Worm (Caenorhabditis elegans) whole organism, midembryonic: ENCODE results near the gene col-148.

Experiments used
- T22C8.4 ChIP-seq: fragments of 200-800 bp; sonication (Bioruptor generic); IDR thresholded peaks from 2 replicates; pipeline ENCODE4 v1.3.6; 2022; ENCODE audit warnings: missing genetic modification characterization, missing compliant biosample characterization
- cog-1 ChIP-seq: sonication (generic microtip); optimal IDR thresholded peaks from 2 replicates; lab custom pipeline; 2016; ENCODE audit warnings: missing genetic modification characterization, missing compliant biosample characterization
- flt-1 ChIP-seq: fragments of 200-800 bp; sonication (Bioruptor generic); IDR thresholded peaks from 2 replicates; pipeline ENCODE4 v1.3.6; 2022; ENCODE audit warnings: missing genetic modification characterization, missing compliant biosample characterization
- klf-2 ChIP-seq: fragments of 200-800 bp; sonication (Bioruptor generic); conservative IDR thresholded peaks from 2 replicates; pipeline ENCODE4 v1.3.6; 2022; ENCODE audit warnings: missing genetic modification reagents, missing genetic modification characterization, missing compliant biosample characterization
- med-1 ChIP-seq: sonication (generic microtip); optimal IDR thresholded peaks from 2 replicates; lab custom pipeline; 2017; ENCODE audit warnings: missing genetic modification characterization, mild to moderate bottlenecking, missing compliant biosample characterization, antibody characterized with exemption, missing genetic modification reagents; ENCODE audit not compliant: insufficient read depth
- ref-1 ChIP-seq: fragments of 200-800 bp; sonication (Bioruptor generic); conservative IDR thresholded peaks from 2 replicates; pipeline ENCODE4 v1.3.6; 2022; ENCODE audit warnings: missing genetic modification reagents, missing genetic modification characterization, missing compliant biosample characterization
- tab-1 ChIP-seq: fragments of 200-800 bp; sonication (Bioruptor generic); IDR thresholded peaks from 2 replicates; pipeline ENCODE4 v1.3.6; 2022; ENCODE audit warnings: missing genetic modification characterization, missing compliant biosample characterization
- ztf-23 ChIP-seq: fragments of 200-800 bp; sonication (Bioruptor generic); IDR thresholded peaks from 2 replicates; pipeline ENCODE4 v1.3.6; 2022; ENCODE audit warnings: missing genetic modification reagents, missing genetic modification characterization, missing compliant biosample characterization
- ztf-29 ChIP-seq: fragments of 200-800 bp; sonication (Bioruptor generic); IDR thresholded peaks from 2 replicates; pipeline ENCODE4 v1.3.6; 2022; ENCODE audit warnings: missing genetic modification reagents, missing genetic modification characterization, missing compliant biosample characterization

col-148 gene

DNA sequence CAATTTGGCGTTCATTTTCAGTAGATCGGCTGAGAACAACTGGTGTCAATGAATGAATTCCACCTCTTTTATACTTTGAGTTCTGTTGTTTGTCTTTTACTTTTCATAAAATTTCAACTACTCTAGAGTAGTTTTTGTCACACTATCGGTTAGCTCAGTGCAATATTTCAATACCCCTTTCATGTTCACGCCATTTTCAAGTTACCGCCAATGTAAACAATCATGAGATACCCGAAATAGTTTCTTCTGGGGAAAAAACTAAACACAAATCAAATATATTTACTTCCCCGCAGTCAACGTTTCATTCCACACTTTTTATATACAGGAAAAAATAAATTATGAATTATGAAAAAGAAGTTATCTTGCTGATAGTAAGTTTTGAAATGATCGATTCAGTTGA is 13.2 kb upstream of the col-148 start, which contains the start of gene fipr-4:
Gene fipr-4, minus strand, starts transcription at position 101 of the 400 bp plus-strand sequence.
- TF ChIP-seq cog-1 (no peak), ztf-29 (GFP tag; lab: Robert Waterston, UW) (no peak), ztf-23 (GFP tag; lab: Robert Waterston, UW) (no peak), ref-1 (GFP tag; lab: Robert Waterston, UW) (no peak), T22C8.4 (no peak), flt-1 (no peak), klf-2 (no peak), med-1 (no peak), tab-1 (GFP tag; lab: Robert Waterston, UW) (no peak)

DNA sequence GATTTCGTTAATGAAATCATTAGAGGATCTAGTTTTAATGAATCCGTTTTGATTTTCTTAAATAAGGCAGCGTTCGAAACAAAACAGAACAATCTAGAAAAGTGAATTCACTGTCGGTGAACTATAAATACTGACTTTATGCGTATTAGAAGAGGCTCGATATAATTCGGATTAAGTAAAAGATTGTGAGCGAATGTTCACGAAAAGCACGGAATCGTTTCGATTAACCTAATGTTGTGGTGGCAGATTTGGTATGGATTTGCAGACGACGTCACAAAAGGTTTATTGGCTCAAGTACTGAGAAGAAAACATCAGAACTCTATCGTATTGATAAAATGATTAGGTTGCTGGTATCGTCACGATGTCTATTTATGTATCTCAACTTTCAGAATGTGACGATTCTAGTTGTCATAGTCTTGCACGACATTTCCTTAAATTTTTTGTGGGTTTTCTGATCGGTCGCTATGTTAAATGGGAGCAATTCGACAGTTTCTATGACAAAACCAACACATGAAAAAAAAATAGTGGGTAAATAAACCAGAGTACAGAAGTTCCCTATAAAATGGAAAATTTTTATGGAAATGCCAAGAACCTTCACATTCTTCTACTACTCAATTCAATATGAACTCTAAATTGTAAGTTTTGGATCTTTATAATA is 12.2 kb upstream of the col-148 start, which contains the start of the genes pyt-1 and fipr-7:
Gene pyt-1, minus strand, starts transcription at position 101 of the 658 bp plus-strand sequence.
Gene fipr-7, plus strand, starts transcription at position 608 of the 658 bp plus-strand sequence.
- TF ChIP-seq tab-1 (GFP tag; lab: Robert Waterston, UW), result no peak
- TF ChIP-seq ztf-23 (GFP tag; lab: Robert Waterston, UW), result no peak
- no peak for TF ChIP-seq T22C8.4

DNA sequence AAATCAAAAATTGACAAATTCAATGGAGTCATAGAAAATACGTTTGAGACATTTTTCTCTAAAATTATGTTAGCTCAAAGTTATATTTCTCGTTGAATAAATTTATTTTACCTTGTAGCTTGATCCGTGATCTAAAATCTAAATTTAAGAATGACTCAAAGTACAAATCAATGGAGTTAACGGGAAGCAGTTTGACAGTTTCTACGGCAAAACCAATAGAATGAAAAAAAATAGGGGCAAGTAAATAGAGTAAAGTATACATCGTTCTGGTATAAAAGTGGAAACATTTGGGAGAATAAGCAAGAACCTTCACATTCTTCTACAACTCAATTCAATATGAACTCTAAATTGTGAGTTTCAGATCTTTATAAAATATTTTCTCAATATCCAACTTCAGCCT is 10.6 kb upstream of the col-148 start, which contains the start of gene fipr-6:
Gene fipr-6, plus strand, starts transcription at position 301 of the 400 bp plus-strand sequence.
- TF ChIP-seq med-1 (no peak), tab-1 (GFP tag; lab: Robert Waterston, UW) (no peak), klf-2 (no peak), ztf-29 (GFP tag; lab: Robert Waterston, UW) (no peak), cog-1 (no peak), flt-1 (no peak), T22C8.4 (no peak), ref-1 (GFP tag; lab: Robert Waterston, UW) (no peak), ztf-23 (GFP tag; lab: Robert Waterston, UW) (no peak)

DNA sequence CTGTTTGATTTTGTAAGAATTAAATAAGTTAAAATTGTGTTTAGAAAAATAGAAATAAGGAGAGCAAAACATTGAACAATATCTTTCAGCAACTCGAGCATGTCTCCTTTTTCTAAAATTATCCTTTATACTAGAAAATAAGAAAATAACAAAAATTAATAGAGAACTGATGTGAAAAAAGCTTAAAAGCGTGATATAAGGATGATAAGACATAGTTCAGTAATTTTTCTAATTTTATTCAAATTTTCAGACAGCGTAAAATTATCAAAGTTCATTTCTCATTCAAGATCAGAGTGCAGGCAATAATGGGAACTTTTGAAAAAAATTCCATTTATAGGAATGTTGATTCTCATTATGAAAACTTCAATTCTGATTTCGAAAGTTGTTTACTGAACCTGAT is 8.2 kb upstream of the col-148 start, which contains the start of gene str-182:
Gene str-182, minus strand, starts transcription at position 101 of the 400 bp plus-strand sequence.
- TF ChIP-seq ztf-23 (GFP tag; lab: Robert Waterston, UW), result no peak
- no peak for TF ChIP-seq tab-1 (GFP tag; lab: Robert Waterston, UW)
- TF ChIP-seq flt-1, result no peak
- no peak for TF ChIP-seq T22C8.4
- TF ChIP-seq klf-2, result no peak
- TF ChIP-seq med-1, result no peak
- no peak for TF ChIP-seq cog-1
- no peak for TF ChIP-seq ref-1 (GFP tag; lab: Robert Waterston, UW)
- TF ChIP-seq ztf-29 (GFP tag; lab: Robert Waterston, UW), result no peak

DNA sequence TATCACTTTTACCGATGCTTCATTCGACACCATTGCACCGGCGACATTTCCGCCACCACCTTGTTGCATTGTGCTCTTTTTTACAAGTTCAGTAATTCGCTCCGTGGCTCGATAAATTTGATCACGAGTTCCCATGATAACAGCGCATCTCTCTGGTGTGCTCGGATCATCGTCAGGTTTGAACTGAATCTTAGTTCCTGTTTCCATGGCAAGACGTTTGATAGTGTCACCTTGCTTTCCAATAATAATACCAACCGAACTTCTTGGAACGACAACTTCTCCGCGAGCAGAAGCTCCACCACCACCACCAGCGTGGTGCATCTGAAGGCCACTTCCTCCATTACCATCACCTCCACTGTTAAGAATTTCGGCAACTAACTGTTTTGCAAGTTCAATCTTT is 4.4 kb upstream of the col-148 start:
- TF ChIP-seq ref-1 (GFP tag; lab: Robert Waterston, UW), result no peak
- no peak for TF ChIP-seq klf-2
- TF ChIP-seq T22C8.4, result no peak
- TF ChIP-seq flt-1, result no peak
- TF ChIP-seq ztf-23 (GFP tag; lab: Robert Waterston, UW), result no peak
- no peak for TF ChIP-seq med-1
- TF ChIP-seq cog-1, result no peak
- TF ChIP-seq tab-1 (GFP tag; lab: Robert Waterston, UW), result no peak
- no peak for TF ChIP-seq ztf-29 (GFP tag; lab: Robert Waterston, UW)

DNA sequence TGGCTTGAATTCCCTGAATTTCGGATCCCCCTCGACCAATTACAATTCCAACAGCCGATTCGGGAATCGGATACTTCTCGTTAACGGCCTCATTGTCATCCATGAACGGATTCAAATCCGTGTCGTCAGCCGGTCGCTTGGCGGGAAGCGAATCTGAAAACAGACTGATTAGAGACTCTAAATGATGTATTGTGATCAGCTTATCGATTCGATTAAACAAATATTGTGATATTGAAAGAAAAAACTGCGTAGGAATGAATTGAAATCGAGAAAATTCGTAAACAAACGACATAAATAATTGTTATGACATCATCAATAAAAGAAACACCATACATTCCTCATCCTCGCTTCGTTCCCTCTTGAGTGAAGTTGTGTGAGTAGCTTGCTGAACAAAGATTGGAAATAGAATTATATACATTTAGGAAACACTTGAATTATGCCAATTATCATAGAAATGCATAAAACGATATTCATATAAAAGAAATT is 3.6 kb upstream of the col-148 start:
- TF ChIP-seq ztf-23 (GFP tag; lab: Robert Waterston, UW), result no peak
- no peak for TF ChIP-seq T22C8.4
- no peak for TF ChIP-seq flt-1
- TF ChIP-seq ref-1 (GFP tag; lab: Robert Waterston, UW), result no peak
- TF ChIP-seq tab-1 (GFP tag; lab: Robert Waterston, UW), result no peak
- no peak for TF ChIP-seq klf-2
- no peak for TF ChIP-seq ztf-29 (GFP tag; lab: Robert Waterston, UW)
- no peak for TF ChIP-seq cog-1
- no peak for TF ChIP-seq med-1

DNA sequence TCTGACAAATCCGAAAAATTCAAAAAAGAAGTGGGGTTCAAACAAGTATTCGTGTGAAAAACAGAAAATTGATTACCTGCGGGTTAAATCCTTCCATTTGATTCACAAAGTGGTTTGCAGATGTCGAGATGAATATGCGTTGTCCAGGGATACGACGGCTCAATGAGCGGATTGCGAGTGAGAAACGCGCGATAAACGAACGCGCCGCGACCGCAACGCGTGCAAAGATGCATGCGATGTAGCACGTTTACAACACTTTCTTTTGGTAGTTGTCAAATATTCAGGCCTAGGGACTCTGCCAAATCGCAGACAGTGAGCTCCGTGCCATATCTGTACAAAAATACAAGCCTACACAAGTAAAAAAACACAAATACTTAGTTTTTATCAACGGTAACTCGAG is 2.9 kb upstream of the col-148 start, which contains the start of gene fubl-1:
Gene fubl-1, minus strand, starts transcription at position 202 of the 400 bp plus-strand sequence.
- TF ChIP-seq flt-1, result no peak
- TF ChIP-seq ztf-29 (GFP tag; lab: Robert Waterston, UW), result no peak
- TF ChIP-seq cog-1, result no peak
- no peak for TF ChIP-seq ref-1 (GFP tag; lab: Robert Waterston, UW)
- 0 out of 2 replicates have a peak, but pooled peaks have one; percentile 46 for TF ChIP-seq tab-1 (GFP tag; lab: Robert Waterston, UW)
- no peak for TF ChIP-seq klf-2
- no peak for TF ChIP-seq med-1

DNA sequence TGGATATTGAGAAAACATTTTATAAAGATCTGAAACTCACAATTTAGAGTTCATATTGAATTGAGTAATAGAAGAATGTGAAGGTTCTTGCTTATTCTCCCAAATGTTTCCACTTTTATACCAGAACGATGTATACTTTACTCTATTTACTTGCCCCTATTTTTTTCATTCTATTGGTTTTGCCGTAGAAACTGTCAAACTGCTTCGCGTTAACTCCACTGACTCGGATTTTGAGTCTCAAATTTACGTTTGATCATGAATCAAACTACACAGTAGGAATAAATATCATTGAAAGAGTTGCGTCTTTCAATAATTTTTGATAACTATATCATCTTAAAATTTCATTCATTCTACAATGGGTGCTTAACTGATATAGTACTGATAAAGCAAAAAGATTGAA is 1.7 kb upstream of the col-148 start, which contains the start of gene fipr-8:
Gene fipr-8, minus strand, starts transcription at position 101 of the 400 bp plus-strand sequence.
- TF ChIP-seq ztf-23 (GFP tag; lab: Robert Waterston, UW) (no peak), ref-1 (GFP tag; lab: Robert Waterston, UW) (no peak), T22C8.4 (no peak), flt-1 (no peak), ztf-29 (GFP tag; lab: Robert Waterston, UW) (no peak), tab-1 (GFP tag; lab: Robert Waterston, UW) (no peak), med-1 (no peak), klf-2 (no peak), cog-1 (no peak)

DNA sequence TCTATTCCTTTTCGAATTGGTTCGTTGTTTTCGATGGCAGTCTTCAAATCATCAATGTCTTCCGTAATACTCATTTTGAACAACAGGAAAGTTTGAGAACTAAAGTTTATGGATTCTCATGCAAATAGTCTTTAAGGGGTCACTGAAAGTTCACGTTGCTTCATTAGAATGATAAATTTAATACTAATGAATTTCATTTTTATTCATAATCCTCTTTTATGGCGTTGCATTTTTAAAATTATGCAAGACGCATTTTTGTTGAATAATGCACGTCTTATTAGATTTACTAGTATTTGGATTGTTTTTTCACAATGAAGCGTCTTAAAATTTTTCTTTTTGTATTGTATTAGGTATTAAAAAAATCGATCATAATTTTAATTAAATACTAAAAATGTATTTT is 1.6 kb downstream of the col-148 start, which contains the start of gene C12D8.9:
Gene C12D8.9, minus strand, starts transcription at position 101 of the 400 bp plus-strand sequence.
- no peak for TF ChIP-seq klf-2
- TF ChIP-seq flt-1, result no peak
- no peak for TF ChIP-seq cog-1
- no peak for TF ChIP-seq med-1
- no peak for TF ChIP-seq ztf-29 (GFP tag; lab: Robert Waterston, UW)
- TF ChIP-seq ref-1 (GFP tag; lab: Robert Waterston, UW), result no peak
- no peak for TF ChIP-seq tab-1 (GFP tag; lab: Robert Waterston, UW)
- no peak for TF ChIP-seq T22C8.4
- no peak for TF ChIP-seq ztf-23 (GFP tag; lab: Robert Waterston, UW)
